Fruit fly (Drosophila melanogaster): ENCODE results near the gene Best1.

Best1 gene

DNA sequence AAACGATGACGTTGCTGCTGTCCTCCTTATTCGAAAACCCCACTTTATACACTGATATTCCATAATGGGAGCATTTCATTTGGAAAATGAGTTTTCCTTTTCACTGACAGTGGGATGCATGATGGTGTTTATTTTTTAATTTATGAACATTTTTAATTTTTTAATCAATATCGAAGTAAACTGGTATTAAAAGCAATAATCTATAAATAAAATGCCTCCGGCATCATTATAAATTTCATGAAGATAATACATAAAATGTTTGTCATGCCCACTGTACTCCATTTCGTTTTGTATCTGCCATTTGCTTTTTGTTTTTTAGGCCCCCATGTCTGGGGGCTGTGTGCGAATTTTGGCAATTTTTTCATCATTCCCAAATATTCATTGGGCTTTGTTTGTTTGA lies 40.2 kb downstream of the Best1 start (continued):
- TF ChIP-seq CG9705 (GFP tag; optimal IDR thresholded peaks at IDR 0.05) (no peak), usp (GFP tag; optimal IDR thresholded peaks at IDR 0.05) (no peak), pan (optimal IDR thresholded peaks at IDR 0.05) (no peak), Dif (GFP tag; optimal IDR thresholded peaks at IDR 0.05; ENCODE audit: partially characterized antibody) (no peak), jim (GFP tag; optimal IDR thresholded peaks at IDR 0.05) (no peak), Mio (GFP tag; optimal IDR thresholded peaks at IDR 0.05) (no peak)

DNA sequence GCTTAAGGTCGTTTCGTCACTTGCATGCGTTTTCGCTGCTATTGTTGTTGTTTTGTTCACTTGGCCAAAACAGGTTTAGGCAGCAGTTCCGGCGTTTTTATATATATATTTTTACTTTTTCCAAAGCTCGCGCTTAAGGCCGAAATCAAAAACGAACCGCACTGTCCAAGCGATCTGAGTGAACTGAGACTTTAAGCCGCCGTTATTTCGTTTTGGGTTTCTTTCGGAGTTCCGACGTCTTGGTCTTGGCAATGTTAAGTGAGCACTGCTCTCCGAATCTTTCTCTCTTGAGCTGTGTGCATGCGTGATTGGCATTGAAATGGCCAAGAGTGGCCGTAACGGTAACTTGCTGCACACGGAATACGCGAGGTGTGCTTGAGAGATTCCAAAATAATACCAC lies 44.8 kb downstream of the Best1 start, which contains the start of gene knk:
Gene knk (minus strand): TSS at position 188 of the 400 bp plus-strand sequence.
- TF ChIP-seq fru (GFP tag; optimal IDR thresholded peaks at IDR 0.05) (no peak), woc (GFP tag; optimal IDR thresholded peaks at IDR 0.05) (peak; percentile 10), Hr83 (GFP tag; optimal IDR thresholded peaks at IDR 0.05; ENCODE audit: poor library complexity, severe bottlenecking) (no peak), rgr (GFP tag; optimal IDR thresholded peaks at IDR 0.05) (no peak), tai (GFP tag; optimal IDR thresholded peaks at IDR 0.05) (peak; percentile 14), Dif (GFP tag; optimal IDR thresholded peaks at IDR 0.05; ENCODE audit: partially characterized antibody) (peak; percentile 69), lola (GFP tag; optimal IDR thresholded peaks at IDR 0.05) (no peak), Hnf4 (GFP tag; optimal IDR thresholded peaks at IDR 0.05) (peak; percentile 52), foxo (GFP tag; optimal IDR thresholded peaks at IDR 0.05) (no peak), Myc (optimal IDR thresholded peaks at IDR 0.05) (no peak), Jra (GFP tag; optimal IDR thresholded peaks at IDR 0.05) (no peak), sage (GFP tag; optimal IDR thresholded peaks at IDR 0.05) (no peak), Vsx2 (GFP tag; optimal IDR thresholded peaks at IDR 0.05; ENCODE audit: partially characterized antibody) (peak; percentile 56), Sp1 (GFP tag; optimal IDR thresholded peaks at IDR 0.05) (no peak), br (GFP tag; optimal IDR thresholded peaks at IDR 0.05) (no peak), Mio (GFP tag; optimal IDR thresholded peaks at IDR 0.05) (no peak), Dfd (GFP tag; optimal IDR thresholded peaks at IDR 0.05) (no peak), usp (GFP tag; optimal IDR thresholded peaks at IDR 0.05) (no peak), pan (optimal IDR thresholded peaks at IDR 0.05) (no peak), sv (GFP tag; optimal IDR thresholded peaks at IDR 0.05) (no peak), CG32264 (GFP tag; optimal IDR thresholded peaks at IDR 0.05) (no peak), N (GFP tag; optimal IDR thresholded peaks at IDR 0.05) (no peak), jim (GFP tag; optimal IDR thresholded peaks at IDR 0.05) (no peak), psq (GFP tag; optimal IDR thresholded peaks at IDR 0.05) (no peak), dmrt93B (GFP tag; optimal IDR thresholded peaks at IDR 0.05) (no peak), h (GFP tag; optimal IDR thresholded peaks at IDR 0.05) (peak; percentile 35), GATAd (GFP tag; optimal IDR thresholded peaks at IDR 0.05) (no peak), dl (GFP tag; optimal IDR thresholded peaks at IDR 0.05; ENCODE audit: insufficient read depth in 1 of 2, partially characterized antibody in 2 of 2) (peak in 1 of 2 experiments; percentile 47), OdsH (GFP tag; optimal IDR thresholded peaks at IDR 0.05) (no peak), Rel (GFP tag; optimal IDR thresholded peaks at IDR 0.05) (no peak), Rel (tag; optimal IDR thresholded peaks at IDR 0.05) (no peak), CG9705 (GFP tag; optimal IDR thresholded peaks at IDR 0.05) (no peak), Hr78 (GFP tag; optimal IDR thresholded peaks at IDR 0.05) (no peak), Abd-B (GFP tag; optimal IDR thresholded peaks at IDR 0.05) (no peak), ey (GFP tag; optimal IDR thresholded peaks at IDR 0.05) (no peak), CrebA (GFP tag; optimal IDR thresholded peaks at IDR 0.05; ENCODE audit: borderline replicate concordance) (no peak), brk (GFP tag; optimal IDR thresholded peaks at IDR 0.05) (no peak), HLH106 (tag; optimal IDR thresholded peaks at IDR 0.05) (no peak), dsf (GFP tag; optimal IDR thresholded peaks at IDR 0.05; ENCODE audit: borderline replicate concordance) (no peak)

DNA sequence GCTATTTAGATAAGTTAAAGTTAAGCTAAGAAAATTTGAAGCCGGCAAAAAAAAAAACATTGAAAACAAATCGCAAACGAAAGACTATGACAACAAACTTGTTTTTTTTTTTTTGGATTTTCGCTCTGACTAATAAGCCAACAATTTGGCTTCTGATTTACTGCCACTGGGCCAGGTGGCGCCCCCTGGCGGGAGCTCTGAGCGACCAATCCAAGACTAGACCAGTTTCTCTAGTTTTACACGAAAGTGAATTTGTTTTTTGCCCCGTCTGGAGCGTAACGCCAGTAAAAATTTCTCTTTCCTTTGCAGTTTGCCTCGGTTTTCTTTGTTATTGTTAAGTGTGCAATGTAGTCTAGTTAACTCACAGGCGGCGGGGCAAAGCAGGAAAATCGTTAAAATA lies 45.5 kb downstream of the Best1 start:
- TF ChIP-seq lola (GFP tag; optimal IDR thresholded peaks at IDR 0.05): no peak
- no peak for TF ChIP-seq sv (GFP tag; optimal IDR thresholded peaks at IDR 0.05)
- no peak for TF ChIP-seq Vsx2 (GFP tag; optimal IDR thresholded peaks at IDR 0.05; ENCODE audit: partially characterized antibody)
- no peak for TF ChIP-seq Sp1 (GFP tag; optimal IDR thresholded peaks at IDR 0.05)
- no peak for TF ChIP-seq Hr78 (GFP tag; optimal IDR thresholded peaks at IDR 0.05)
- no peak for TF ChIP-seq N (GFP tag; optimal IDR thresholded peaks at IDR 0.05)
- TF ChIP-seq psq (GFP tag; optimal IDR thresholded peaks at IDR 0.05): no peak
- TF ChIP-seq br (GFP tag; optimal IDR thresholded peaks at IDR 0.05): no peak
- TF ChIP-seq Jra (GFP tag; optimal IDR thresholded peaks at IDR 0.05): no peak
- TF ChIP-seq rgr (GFP tag; optimal IDR thresholded peaks at IDR 0.05): no peak
- no peak for TF ChIP-seq dmrt93B (GFP tag; optimal IDR thresholded peaks at IDR 0.05)
- no peak for TF ChIP-seq dsf (GFP tag; optimal IDR thresholded peaks at IDR 0.05; ENCODE audit: borderline replicate concordance)
- no peak for TF ChIP-seq Dfd (GFP tag; optimal IDR thresholded peaks at IDR 0.05)
- TF ChIP-seq CrebA (GFP tag; optimal IDR thresholded peaks at IDR 0.05; ENCODE audit: borderline replicate concordance): no peak
- no peak for TF ChIP-seq fru (GFP tag; optimal IDR thresholded peaks at IDR 0.05)
- no peak for TF ChIP-seq CG9705 (GFP tag; optimal IDR thresholded peaks at IDR 0.05)
- TF ChIP-seq Mio (GFP tag; optimal IDR thresholded peaks at IDR 0.05): no peak
- TF ChIP-seq brk (GFP tag; optimal IDR thresholded peaks at IDR 0.05): no peak

Data from whole organism, wandering third instar larva.